Worm (Caenorhabditis elegans): ENCODE measurements around the gene T12A7.10.

T12A7.10 gene

DNA sequence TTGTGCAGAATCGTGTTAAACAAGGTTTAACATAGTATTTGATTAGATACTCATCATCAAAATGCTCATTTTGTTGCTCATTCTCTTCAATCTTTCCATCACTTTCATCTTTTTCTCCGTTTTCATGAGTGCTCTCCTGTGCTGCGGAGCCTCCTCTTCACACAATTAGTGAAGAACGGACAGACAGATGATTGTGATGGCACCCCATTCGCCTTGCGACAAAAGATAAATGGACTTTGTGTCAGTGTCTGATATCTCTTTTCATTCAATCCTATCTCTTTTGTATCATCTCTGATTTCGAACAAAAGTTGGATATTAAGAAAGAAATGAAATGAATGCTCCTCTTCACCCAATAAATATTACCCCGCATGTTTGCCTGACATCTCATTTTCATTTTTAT is 44.6 kb downstream of the T12A7.10 start:
- TF ChIP-seq nfyb-1 (GFP tag; IDR thresholded peaks at IDR 0.05) (no peak), F33H1.4 (GFP tag; IDR thresholded peaks at IDR 0.05) (no peak), ceh-40 (GFP tag; IDR thresholded peaks at IDR 0.05) (no peak), F37B4.10 (GFP tag; IDR thresholded peaks at IDR 0.05) (no peak), K12H6.12 (tag; optimal IDR thresholded peaks at IDR 0.05) (no peak), nfya-1 (tag; optimal IDR thresholded peaks at IDR 0.05; ENCODE audit: borderline replicate concordance, insufficient read depth) (no peak), gei-17 (GFP tag; optimal IDR thresholded peaks at IDR 0.05) (no peak), F57C9.4 (tag; optimal IDR thresholded peaks at IDR 0.05) (no peak), snpc-1.3 (tag; optimal IDR thresholded peaks at IDR 0.05; ENCODE audit: insufficient read depth) (no peak), ztf-28 (GFP tag; IDR thresholded peaks at IDR 0.05) (no peak), ceh-79 (tag; optimal IDR thresholded peaks at IDR 0.05) (no peak), bed-2 (GFP tag; IDR thresholded peaks at IDR 0.05) (no peak), dpff-1 (tag; optimal IDR thresholded peaks at IDR 0.05) (no peak)
